Fruit fly (Drosophila melanogaster): ENCODE results near the gene Sfp70A4.

The Sfp70A4 gene

dm6 chr3L:13262250-13262649, 34.4 kb downstream of the Sfp70A4 start:
- TF ChIP-seq CG17801 (GFP tag; optimal IDR thresholded peaks at IDR 0.05; ENCODE audit: partially characterized antibody) = no peak

- TF ChIP-seq CG17801 (GFP tag; optimal IDR thresholded peaks at IDR 0.05; ENCODE audit: partially characterized antibody) = no peak
Measured at dm6 chr3L:13260718-13261318, 35.8 kb downstream of the Sfp70A4 start.

dm6 chr3L:13259617-13260016, 37.0 kb downstream of the Sfp70A4 start:
- no peak for TF ChIP-seq CG17801 (GFP tag; optimal IDR thresholded peaks at IDR 0.05; ENCODE audit: partially characterized antibody)

dm6 chr3L:13256159-13256558, 40.5 kb downstream of the Sfp70A4 start:
- no peak for TF ChIP-seq CG17801 (GFP tag; optimal IDR thresholded peaks at IDR 0.05; ENCODE audit: partially characterized antibody)

- TF ChIP-seq CG17801 (GFP tag; optimal IDR thresholded peaks at IDR 0.05; ENCODE audit: partially characterized antibody) = no peak
Measured at dm6 chr3L:13255393-13256078, 41.1 kb downstream of the Sfp70A4 start.

- TF ChIP-seq CG17801 (GFP tag; optimal IDR thresholded peaks at IDR 0.05; ENCODE audit: partially characterized antibody) = no peak
Measured at dm6 chr3L:13254274-13254673, 42.4 kb downstream of the Sfp70A4 start.

dm6 chr3L:13252952-13253478, 43.6 kb downstream of the Sfp70A4 start:
- TF ChIP-seq CG17801 (GFP tag; optimal IDR thresholded peaks at IDR 0.05; ENCODE audit: partially characterized antibody) = no peak

- no peak for TF ChIP-seq CG17801 (GFP tag; optimal IDR thresholded peaks at IDR 0.05; ENCODE audit: partially characterized antibody)
Measured at dm6 chr3L:13251786-13252185, 44.9 kb downstream of the Sfp70A4 start.

dm6 chr3L:13250071-13250470, 46.6 kb downstream of the Sfp70A4 start:
- no peak for TF ChIP-seq CG17801 (GFP tag; optimal IDR thresholded peaks at IDR 0.05; ENCODE audit: partially characterized antibody)

- TF ChIP-seq CG17801 (GFP tag; optimal IDR thresholded peaks at IDR 0.05; ENCODE audit: partially characterized antibody) = no peak
Measured at dm6 chr3L:13249374-13249773, 47.3 kb downstream of the Sfp70A4 start.

dm6 chr3L:13248602-13249001, 48.1 kb downstream of the Sfp70A4 start, which contains the start of gene CG32119:
Gene CG32119 (minus strand): TSS chr3L:13248702.
- TF ChIP-seq CG17801 (GFP tag; optimal IDR thresholded peaks at IDR 0.05; ENCODE audit: partially characterized antibody) = no peak

All from ovary, adult (tissue).